Fruit fly (Drosophila melanogaster) whole organism, embryonic: ENCODE data around the gene sick.

ENCODE experiments used
- Awh ChIP-seq: fragments of 200-800 bp; sonication (Bioruptor generic); IDR thresholded peaks from 2 replicates; pipeline ENCODE4, ENCODE4 v1.3.6; 2022; ENCODE audit warnings: missing biosample characterization, missing genetic modification characterization
- BtbVII ChIP-seq: fragments of 200-800 bp; sonication (Bioruptor generic); optimal IDR thresholded peaks from 3 replicates; lab custom pipeline; 2017; ENCODE audit warnings: missing biosample characterization, mild to moderate bottlenecking, missing genetic modification characterization
- CG10147 ChIP-seq: fragments of 200-800 bp; sonication (Bioruptor generic); optimal IDR thresholded peaks from 2 replicates; lab custom pipeline; 2019; ENCODE audit warnings: missing biosample characterization, mild to moderate bottlenecking, missing genetic modification characterization, moderate library complexity
- CG11085 ChIP-seq: fragments of 200-800 bp; sonication (Bioruptor generic); IDR thresholded peaks from 2 replicates; pipeline ENCODE4 v1.3.6; 2022; ENCODE audit warnings: missing biosample characterization, missing genetic modification characterization
- CG11504 ChIP-seq: fragments of 200-800 bp; sonication (Bioruptor generic); optimal IDR thresholded peaks from 3 replicates; lab custom pipeline; 2019; ENCODE audit warnings: missing biosample characterization, mild to moderate bottlenecking, missing genetic modification characterization, moderate library complexity
- CG11695 ChIP-seq: fragments of 200-800 bp; sonication (Bioruptor generic); IDR thresholded peaks from 3 replicates; pipeline ENCODE4 v1.3.6; 2022; ENCODE audit warnings: missing biosample characterization, missing genetic modification characterization
- CG12236 ChIP-seq: fragments of 200-800 bp; sonication (Bioruptor generic); optimal IDR thresholded peaks from 2 replicates; lab custom pipeline; 2016; ENCODE audit warnings: missing biosample characterization, missing genetic modification characterization
- CG12391 ChIP-seq: fragments of 200-800 bp; sonication (Bioruptor generic); optimal IDR thresholded peaks from 3 replicates; lab custom pipeline; 2018; ENCODE audit warnings: missing biosample characterization, mild to moderate bottlenecking, missing genetic modification characterization, moderate library complexity
- CG14014 ChIP-seq: fragments of 200-800 bp; sonication (Bioruptor generic); IDR thresholded peaks from 2 replicates; pipeline ENCODE4 v1.3.6; 2022; ENCODE audit warnings: missing biosample characterization, missing genetic modification characterization
- CG14710 ChIP-seq: fragments of 200-800 bp; sonication (Bioruptor generic); optimal IDR thresholded peaks from 3 replicates; lab custom pipeline; 2019; ENCODE audit warnings: missing biosample characterization, mild to moderate bottlenecking, missing genetic modification characterization, moderate library complexity
- CG4730 ChIP-seq: fragments of 200-800 bp; sonication (Bioruptor generic); IDR thresholded peaks from 2 replicates; pipeline ENCODE4 v1.3.6; 2022; ENCODE audit warnings: missing biosample characterization, missing genetic modification characterization
- CG6683 ChIP-seq: fragments of 200-800 bp; sonication (Bioruptor generic); optimal IDR thresholded peaks from 2 replicates; lab custom pipeline; 2017; ENCODE audit warnings: missing biosample characterization, mild to moderate bottlenecking, missing genetic modification characterization, missing genetic modification reagents
- CG7271 ChIP-seq: fragments of 200-800 bp; sonication (Bioruptor generic); optimal IDR thresholded peaks from 2 replicates; lab custom pipeline; 2018; ENCODE audit warnings: missing biosample characterization, mild to moderate bottlenecking, missing genetic modification characterization, moderate library complexity
- CG7372 ChIP-seq: fragments of 200-800 bp; sonication (Bioruptor generic); IDR thresholded peaks from 2 replicates; pipeline ENCODE4 v1.3.6; 2022; ENCODE audit warnings: missing biosample characterization, missing genetic modification characterization
- Chrac-16 ChIP-seq: fragments of 200-800 bp; sonication (Bioruptor generic); optimal IDR thresholded peaks from 3 replicates; lab custom pipeline; 2016; ENCODE audit warnings: missing biosample characterization, missing genetic modification characterization
- Doc3 ChIP-seq: fragments of 200-800 bp; sonication (Bioruptor generic); IDR thresholded peaks from 3 replicates; pipeline ENCODE4 v1.3.6; 2022; ENCODE audit warnings: missing biosample characterization, missing genetic modification characterization; ENCODE audit not compliant: partially characterized antibody
- E2f1 ChIP-seq: fragments of 200-800 bp; sonication (Bioruptor generic); IDR thresholded peaks from 2 replicates; pipeline ENCODE4 v1.3.6; 2022; ENCODE audit warnings: missing biosample characterization, missing genetic modification characterization
- Ets65A ChIP-seq: fragments of 200-800 bp; sonication (Bioruptor generic); peaks from one replicate; lab custom pipeline; 2016; ENCODE audit warnings: missing biosample characterization, missing genetic modification characterization
- Fer1 ChIP-seq: fragments of 200-800 bp; sonication (Bioruptor generic); optimal IDR thresholded peaks from 2 replicates; lab custom pipeline; 2017; ENCODE audit warnings: missing biosample characterization, mild to moderate bottlenecking, missing genetic modification characterization
- Gsc ChIP-seq: fragments of 200-800 bp; sonication (Bioruptor generic); IDR thresholded peaks from 2 replicates; pipeline ENCODE4 v1.3.6; 2022; ENCODE audit warnings: missing biosample characterization, missing genetic modification characterization
- Hr78 ChIP-seq, 2 experiments: fragments of 200-800 bp in 1 of 2; fragments of >200 bp in 1 of 2; sonication (Bioruptor generic) in 1 of 2; optimal IDR thresholded peaks; 2 replicates each; lab custom pipeline; 2017 to 2019; ENCODE audit warnings: missing biosample characterization in 2 of 2, missing genetic modification characterization in 2 of 2, mild to moderate bottlenecking in 1 of 2, moderate library complexity in 1 of 2
- Lim3 ChIP-seq: fragments of 200-800 bp; sonication (Bioruptor generic); IDR thresholded peaks from 2 replicates; pipeline ENCODE4 v1.3.6; 2022; ENCODE audit warnings: missing biosample characterization, missing genetic modification characterization
- NK7.1 ChIP-seq: fragments of 200-800 bp; sonication (Bioruptor generic); optimal IDR thresholded peaks from 3 replicates; lab custom pipeline; 2016; ENCODE audit warnings: missing biosample characterization, missing genetic modification characterization
- Oaz ChIP-seq: fragments of 200-800 bp; sonication (Bioruptor generic); IDR thresholded peaks from 2 replicates; pipeline ENCODE4 v1.3.6; 2022; ENCODE audit warnings: missing biosample characterization, missing genetic modification characterization
- Pdp1 ChIP-seq, 2 experiments: fragments of 200-800 bp; sonication (Bioruptor generic); optimal IDR thresholded peaks; 3 replicates each; lab custom pipeline; 2016; ENCODE audit warnings: missing biosample characterization in 2 of 2, missing genetic modification characterization in 2 of 2, mild to moderate bottlenecking in 1 of 2, moderate library complexity in 1 of 2
- Sox100B ChIP-seq: fragments of 200-800 bp; sonication (Bioruptor generic); optimal IDR thresholded peaks from 3 replicates; lab custom pipeline; 2018; ENCODE audit warnings: missing biosample characterization, mild to moderate bottlenecking, missing genetic modification characterization
- bowl ChIP-seq: fragments of 200-800 bp; sonication (Bioruptor generic); IDR thresholded peaks from 2 replicates; pipeline ENCODE4 v1.3.6; 2022; ENCODE audit warnings: missing biosample characterization, missing genetic modification characterization
- crp ChIP-seq, 2 experiments: fragments of 200-800 bp; sonication (Bioruptor generic); optimal IDR thresholded peaks; 2 replicates in 1 of 2; 3 replicates in 1 of 2; lab custom pipeline; 2017; ENCODE audit warnings: missing biosample characterization in 2 of 2, missing genetic modification characterization in 2 of 2, mild to moderate bottlenecking in 1 of 2, moderate library complexity in 1 of 2
- danr ChIP-seq: fragments of 200-800 bp; sonication (Bioruptor generic); IDR thresholded peaks from 2 replicates; pipeline ENCODE4 v1.3.6; 2022; ENCODE audit warnings: missing biosample characterization, missing genetic modification characterization
- exex ChIP-seq: fragments of 200-800 bp; sonication (Bioruptor generic); optimal IDR thresholded peaks from 4 replicates; lab custom pipeline; 2018; ENCODE audit warnings: missing biosample characterization, mild to moderate bottlenecking, missing genetic modification characterization, moderate library complexity
- ftz-f1 ChIP-seq: fragments of 200-800 bp; sonication (Bioruptor generic); optimal IDR thresholded peaks from 2 replicates; lab custom pipeline; 2016; ENCODE audit warnings: missing biosample characterization, missing genetic modification characterization
- ham ChIP-seq: fragments of 200-800 bp; sonication (Bioruptor generic); IDR thresholded peaks from 2 replicates; pipeline ENCODE4 v1.3.6; 2022; ENCODE audit warnings: missing biosample characterization, missing genetic modification characterization
- inv ChIP-seq: fragments of 200-800 bp; sonication (Bioruptor generic); IDR thresholded peaks from 2 replicates; pipeline ENCODE4 v1.3.6; 2022; ENCODE audit warnings: missing biosample characterization, missing genetic modification characterization; ENCODE audit not compliant: partially characterized antibody
- jumu ChIP-seq: fragments of 200-800 bp; sonication (Bioruptor generic); optimal IDR thresholded peaks from 3 replicates; lab custom pipeline; 2016; ENCODE audit warnings: missing biosample characterization, missing genetic modification characterization
- kni ChIP-seq: fragments of 200-800 bp; sonication (Bioruptor generic); optimal IDR thresholded peaks from 3 replicates; lab custom pipeline; 2017; ENCODE audit warnings: mild to moderate bottlenecking, missing biosample characterization, missing genetic modification reagents, missing genetic modification characterization
- lab ChIP-seq: fragments of 200-800 bp; sonication (Bioruptor generic); optimal IDR thresholded peaks from 3 replicates; lab custom pipeline; 2017; ENCODE audit warnings: missing biosample characterization, missing genetic modification characterization, mild to moderate bottlenecking, moderate library complexity, missing genetic modification reagents
- luna ChIP-seq: fragments of 200-800 bp; sonication (Bioruptor generic); optimal IDR thresholded peaks from 2 replicates; lab custom pipeline; 2016; ENCODE audit warnings: missing biosample characterization, missing genetic modification characterization
- otp ChIP-seq: fragments of 200-800 bp; sonication (Bioruptor generic); IDR thresholded peaks from 3 replicates; pipeline ENCODE4, ENCODE4 v1.3.6; 2022; ENCODE audit warnings: missing biosample characterization, missing genetic modification characterization
- rib ChIP-seq: fragments of 200-800 bp; sonication (Bioruptor generic); IDR thresholded peaks from 2 replicates; pipeline ENCODE4 v1.3.6; 2022; ENCODE audit warnings: missing biosample characterization, missing genetic modification characterization
- scrt ChIP-seq: fragments of 200-800 bp; sonication (Bioruptor generic); optimal IDR thresholded peaks from 2 replicates; lab custom pipeline; 2018; ENCODE audit warnings: missing biosample characterization, mild to moderate bottlenecking, missing genetic modification characterization, moderate library complexity
- shn ChIP-seq: fragments of 200-800 bp; sonication (Bioruptor generic); optimal IDR thresholded peaks from 3 replicates; lab custom pipeline; 2016; ENCODE audit warnings: missing biosample characterization, missing genetic modification characterization
- tin ChIP-seq: fragments of 200-800 bp; sonication (Bioruptor generic); optimal IDR thresholded peaks from 3 replicates; lab custom pipeline; 2016; ENCODE audit warnings: missing biosample characterization, missing genetic modification characterization
- vvl ChIP-seq: fragments of 200-800 bp; sonication (Bioruptor generic); IDR thresholded peaks from 2 replicates; pipeline ENCODE4 v1.3.6; 2022; ENCODE audit warnings: missing biosample characterization, missing genetic modification characterization
- z ChIP-seq: fragments of 200-800 bp; sonication (Bioruptor generic); IDR thresholded peaks from 3 replicates; pipeline ENCODE4 v1.3.6; 2022; ENCODE audit warnings: missing biosample characterization, missing genetic modification characterization
- zen ChIP-seq: fragments of 200-800 bp; sonication (Bioruptor generic); optimal IDR thresholded peaks from 3 replicates; lab custom pipeline; 2018; ENCODE audit warnings: missing biosample characterization, mild to moderate bottlenecking, missing genetic modification characterization, moderate library complexity

Gene sick

dm6 chr2L:19758511-19759128 lies 37.5 kb upstream of the sick start, which contains the start of the genes CG10628 and Dus3 (continued):
- peak; percentile 73 for TF ChIP-seq CG12236

DNA sequence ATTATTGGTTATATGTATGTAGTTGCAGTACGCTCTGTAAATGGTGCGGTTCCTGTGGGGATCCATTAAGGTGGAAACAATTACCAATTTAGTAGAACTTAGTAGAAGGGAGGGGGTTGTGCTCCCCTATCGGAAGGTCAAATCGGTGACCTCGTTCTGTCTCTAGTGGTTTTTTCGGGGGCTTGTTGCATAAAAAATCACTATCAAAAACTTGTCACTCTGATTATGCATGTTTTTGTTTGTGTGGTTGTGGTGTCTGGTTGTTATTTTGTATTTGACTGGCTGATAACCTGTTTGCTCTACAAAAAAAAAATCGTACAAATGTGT lies 32.8 kb upstream of the sick start:
- TF ChIP-seq Awh (GFP tag; lab: Robert Waterston, UW) (0 out of 2 replicates have a peak, but pooled peaks have one; percentile 20), Pdp1 (GFP tag; optimal IDR thresholded peaks at IDR 0.05; lab: Kevin White, UChicago) (peak in 1 of 2 experiments; percentile 96), bowl (GFP tag; lab: Robert Waterston, UW) (no peak), CG14014 (no peak), Hr78 (GFP tag; optimal IDR thresholded peaks at IDR 0.05; lab: Kevin White, UChicago) (peak in 1 of 2 experiments; percentile 71), scrt (GFP tag; lab: Kevin White, UChicago) (no peak), CG12391 (tag; lab: Kevin White, UChicago) (no peak), CG4730 (no peak)

DNA sequence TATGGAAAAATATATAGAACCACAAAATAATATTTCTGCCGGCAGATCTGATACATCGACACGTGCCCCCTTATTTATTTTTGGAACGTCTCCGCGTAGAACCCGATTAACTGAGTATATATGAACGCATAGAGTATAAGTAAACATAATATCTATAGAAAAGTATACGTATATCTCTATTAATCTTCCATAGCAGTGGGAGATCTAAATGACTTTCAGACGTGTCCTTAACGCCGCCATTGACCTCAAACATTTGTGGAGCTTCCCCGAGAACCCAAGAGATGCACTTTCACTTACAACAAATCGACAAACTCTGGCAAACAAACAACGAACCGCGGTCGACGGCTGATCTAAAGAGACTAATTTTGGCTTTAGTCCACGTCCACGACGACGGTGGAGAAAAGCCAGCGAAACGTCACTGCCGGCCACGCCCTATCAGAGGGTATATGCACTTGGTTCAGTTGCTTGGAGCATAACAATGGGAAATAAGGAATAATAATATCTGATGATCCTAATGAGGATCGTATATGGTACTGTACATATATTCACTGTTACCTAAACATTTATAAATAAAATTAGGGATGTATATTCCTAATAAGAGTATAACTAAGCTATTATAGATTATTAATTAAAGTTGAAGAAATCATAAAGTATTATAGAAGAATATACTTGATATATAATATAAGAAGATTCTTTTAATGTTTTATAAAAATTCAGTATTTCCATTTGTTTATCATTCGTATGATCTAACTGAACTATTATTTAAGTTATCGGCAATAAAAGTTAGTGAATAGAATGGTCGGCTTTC lies 32.2 kb upstream of the sick start, which contains the start of gene fbp:
Gene fbp (minus strand): TSS at position 364 of the 808 bp plus-strand sequence.
- TF ChIP-seq exex (no peak), zen (tag; lab: Kevin White, UChicago) (no peak), inv (GFP tag; lab: Robert Waterston, UW) (no peak), Ets65A (peak; percentile 86), Pdp1 (GFP tag; optimal IDR thresholded peaks at IDR 0.05; lab: Kevin White, UChicago) (peak in 1 of 2 experiments; percentile 44), danr (no peak), E2f1 (GFP tag; lab: Robert Waterston, UW) (peak; percentile 47; the same call in 1 of the 2 replicates), CG6683 (GFP tag; lab: Kevin White, UChicago) (peak; percentile 10), Fer1 (peak; percentile 56), vvl (GFP tag; lab: Robert Waterston, UW) (peak; percentile 56; the same call in 1 of the 2 replicates), tin (peak; percentile 58), CG11695 (peak; percentile 8; the same call in 1 of the 3 replicates), shn (GFP tag; lab: Kevin White, UChicago) (no peak), otp (0 out of 3 replicates have a peak, but pooled peaks have one; percentile 43), NK7.1 (GFP tag; lab: Kevin White, UChicago) (no peak), Gsc (no peak), ftz-f1 (GFP tag; lab: Kevin White, UChicago) (no peak), CG11504 (tag; lab: Kevin White, UChicago) (peak; percentile 82), CG11085 (no peak), CG7372 (no peak), lab (GFP tag; lab: Kevin White, UChicago) (peak; percentile 45), Oaz (no peak), luna (GFP tag; lab: Kevin White, UChicago) (no peak), rib (no peak), CG10147 (GFP tag; lab: Kevin White, UChicago) (peak; percentile 52), kni (GFP tag; lab: Kevin White, UChicago) (peak; percentile 2), Chrac-16 (GFP tag; lab: Kevin White, UChicago) (peak; percentile 69), BtbVII (GFP tag; lab: Kevin White, UChicago) (peak; percentile 58), Sox100B (peak; percentile 88), ham (GFP tag; lab: Robert Waterston, UW) (no peak), CG7271 (tag; lab: Kevin White, UChicago) (no peak), z (GFP tag; lab: Robert Waterston, UW) (no peak), Doc3 (no peak), Lim3 (GFP tag; lab: Robert Waterston, UW) (no peak), crp (GFP tag; optimal IDR thresholded peaks at IDR 0.05; lab: Kevin White, UChicago) (peak in 1 of 2 experiments; percentile 26), CG14710 (tag; lab: Kevin White, UChicago) (peak; percentile 67), jumu (GFP tag; lab: Kevin White, UChicago) (peak; percentile 12)
